Fruit fly (Drosophila melanogaster) whole organism, wandering third instar larva: Measurements from ENCODE around the gene CG14309.

ENCODE experiments used
- CG9705 ChIP-seq: fragments of 200-800 bp; sonication (Bioruptor generic); optimal IDR thresholded peaks from 2 replicates; lab custom pipeline; 2018; ENCODE audit warnings: missing biosample characterization, mild to moderate bottlenecking, missing genetic modification characterization
- dmrt93B ChIP-seq: fragments of 200-800 bp; sonication (Bioruptor generic); optimal IDR thresholded peaks from 2 replicates; lab custom pipeline; 2018; ENCODE audit warnings: missing biosample characterization, mild to moderate bottlenecking, missing genetic modification characterization
- h ChIP-seq: fragments of 200-800 bp; sonication (Bioruptor generic); optimal IDR thresholded peaks from 3 replicates; lab custom pipeline; 2016; ENCODE audit warnings: missing biosample characterization, mild to moderate bottlenecking, missing genetic modification characterization
- sage ChIP-seq: fragments of 200-800 bp; sonication (Bioruptor generic); optimal IDR thresholded peaks from 2 replicates; lab custom pipeline; 2016; ENCODE audit warnings: missing biosample characterization, mild to moderate bottlenecking, missing genetic modification characterization
- usp ChIP-seq: fragments of >200 bp; optimal IDR thresholded peaks from 2 replicates; lab custom pipeline; 2017; ENCODE audit warnings: missing biosample characterization, missing genetic modification characterization

DNA sequence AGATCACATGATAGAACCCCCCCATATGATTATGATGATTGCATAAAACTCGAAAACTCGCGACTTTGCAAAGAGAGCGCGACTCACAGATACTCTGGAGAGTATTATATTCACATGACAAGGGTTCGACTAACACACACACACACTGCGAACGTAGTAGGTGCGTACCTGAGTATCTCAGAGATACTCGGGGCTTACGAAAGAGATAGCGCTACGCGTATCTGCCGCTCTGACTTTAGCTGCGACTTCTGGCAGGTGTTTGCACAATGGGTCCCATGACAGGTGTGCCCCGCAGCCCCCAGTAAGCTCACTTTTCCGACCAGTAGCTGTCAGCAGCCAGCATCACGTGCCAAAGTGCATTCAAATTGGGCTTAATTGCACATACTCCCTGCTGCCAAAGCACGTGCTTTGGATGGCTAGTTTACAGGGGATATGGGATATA lies 13.6 kb upstream of the CG14309 start:
- no peak for TF ChIP-seq dmrt93B
- no peak for TF ChIP-seq usp (GFP tag; lab: Kevin White, UChicago)
- TF ChIP-seq sage (GFP tag; lab: Kevin White, UChicago), result no peak
- no peak for TF ChIP-seq CG9705 (GFP tag; lab: Kevin White, UChicago)
- TF ChIP-seq h, result no peak
